Fruit fly (Drosophila melanogaster) whole organism, embryonic: Measurements from ENCODE around the gene Fkbp59.

Experiments used
- BtbVII ChIP-seq: fragments of 200-800 bp; sonication (Bioruptor generic); optimal IDR thresholded peaks from 3 replicates; lab custom pipeline; 2017; ENCODE audit warnings: missing biosample characterization, mild to moderate bottlenecking, missing genetic modification characterization
- CG10267 ChIP-seq: fragments of 200-800 bp; sonication (Bioruptor generic); optimal IDR thresholded peaks from 2 replicates; lab custom pipeline; 2018; ENCODE audit warnings: missing biosample characterization, mild to moderate bottlenecking, missing genetic modification characterization, moderate library complexity
- CG10543 ChIP-seq: fragments of 200-800 bp; sonication (Bioruptor generic); optimal IDR thresholded peaks from 3 replicates; lab custom pipeline; 2017; ENCODE audit warnings: missing biosample characterization, mild to moderate bottlenecking, missing genetic modification characterization, moderate library complexity
- CG11504 ChIP-seq: fragments of 200-800 bp; sonication (Bioruptor generic); optimal IDR thresholded peaks from 3 replicates; lab custom pipeline; 2019; ENCODE audit warnings: missing biosample characterization, mild to moderate bottlenecking, missing genetic modification characterization, moderate library complexity
- CG11695 ChIP-seq: fragments of 200-800 bp; sonication (Bioruptor generic); IDR thresholded peaks from 3 replicates; pipeline ENCODE4 v1.3.6; 2022; ENCODE audit warnings: missing biosample characterization, missing genetic modification characterization
- CG12104 ChIP-seq: fragments of 200-800 bp; sonication (Bioruptor generic); optimal IDR thresholded peaks from 3 replicates; lab custom pipeline; 2016; ENCODE audit warnings: missing biosample characterization, missing genetic modification characterization
- CG12391 ChIP-seq: fragments of 200-800 bp; sonication (Bioruptor generic); optimal IDR thresholded peaks from 3 replicates; lab custom pipeline; 2018; ENCODE audit warnings: missing biosample characterization, mild to moderate bottlenecking, missing genetic modification characterization, moderate library complexity
- CG12659 ChIP-seq: fragments of 200-800 bp; sonication (Bioruptor generic); optimal IDR thresholded peaks from 3 replicates; lab custom pipeline; 2017; ENCODE audit warnings: mild to moderate bottlenecking, missing biosample characterization, missing genetic modification reagents, missing genetic modification characterization
- CG13424 ChIP-seq: fragments of 200-800 bp; sonication (Bioruptor generic); optimal IDR thresholded peaks from 2 replicates; lab custom pipeline; 2019; ENCODE audit warnings: missing biosample characterization, mild to moderate bottlenecking, missing genetic modification characterization, moderate library complexity
- CG15073 ChIP-seq: fragments of 200-800 bp; sonication (Bioruptor generic); optimal IDR thresholded peaks from 2 replicates; lab custom pipeline; 2016; ENCODE audit warnings: missing biosample characterization, missing genetic modification characterization
- CG15269 ChIP-seq: fragments of 200-800 bp; sonication (Bioruptor generic); optimal IDR thresholded peaks from 2 replicates; lab custom pipeline; 2018; ENCODE audit warnings: missing biosample characterization, mild to moderate bottlenecking, missing genetic modification characterization, moderate library complexity
- CG15514 ChIP-seq: fragments of 200-800 bp; sonication (Bioruptor generic); optimal IDR thresholded peaks from 3 replicates; lab custom pipeline; 2017; ENCODE audit warnings: missing biosample characterization, missing genetic modification characterization, mild to moderate bottlenecking, moderate library complexity, missing genetic modification reagents
- CG17328 ChIP-seq: fragments of 200-800 bp; sonication (Bioruptor generic); IDR thresholded peaks from 2 replicates; pipeline ENCODE4 v1.3.6; 2022; ENCODE audit warnings: missing biosample characterization, missing genetic modification characterization
- CG17829 ChIP-seq: fragments of 200-800 bp; optimal IDR thresholded peaks from 2 replicates; lab custom pipeline; 2019; ENCODE audit warnings: missing biosample characterization, mild to moderate bottlenecking, missing genetic modification characterization, moderate library complexity
- CG17912 ChIP-seq: fragments of 200-800 bp; sonication (Bioruptor generic); optimal IDR thresholded peaks from 2 replicates; lab custom pipeline; 2018; ENCODE audit warnings: missing biosample characterization, mild to moderate bottlenecking, missing genetic modification characterization
- CG2678 ChIP-seq: fragments of 200-800 bp; sonication (Bioruptor generic); optimal IDR thresholded peaks from 3 replicates; lab custom pipeline; 2019; ENCODE audit warnings: missing biosample characterization, mild to moderate bottlenecking, missing genetic modification characterization, moderate library complexity
- CG31365 ChIP-seq: fragments of 200-800 bp; sonication (Bioruptor generic); optimal IDR thresholded peaks from 2 replicates; lab custom pipeline; 2018; ENCODE audit warnings: missing biosample characterization, mild to moderate bottlenecking, missing genetic modification characterization
- CG4282 ChIP-seq: fragments of 200-800 bp; sonication (Bioruptor generic); optimal IDR thresholded peaks from 2 replicates; lab custom pipeline; 2016; ENCODE audit warnings: missing biosample characterization, missing genetic modification characterization
- CG4730 ChIP-seq: fragments of 200-800 bp; sonication (Bioruptor generic); IDR thresholded peaks from 2 replicates; pipeline ENCODE4 v1.3.6; 2022; ENCODE audit warnings: missing biosample characterization, missing genetic modification characterization
- CG6765 ChIP-seq: fragments of 200-800 bp; sonication (Bioruptor generic); optimal IDR thresholded peaks from 3 replicates; lab custom pipeline; 2017; ENCODE audit warnings: missing biosample characterization, mild to moderate bottlenecking, missing genetic modification characterization
- CG7372 ChIP-seq: fragments of 200-800 bp; sonication (Bioruptor generic); IDR thresholded peaks from 2 replicates; pipeline ENCODE4 v1.3.6; 2022; ENCODE audit warnings: missing biosample characterization, missing genetic modification characterization
- CG8478 ChIP-seq: fragments of >200 bp; optimal IDR thresholded peaks from 2 replicates; lab custom pipeline; 2018
- CG9932 ChIP-seq: fragments of 200-800 bp; sonication (Bioruptor generic); IDR thresholded peaks from 2 replicates; pipeline ENCODE4 v1.3.6; 2022; ENCODE audit warnings: missing biosample characterization, missing genetic modification characterization
- Hr78 ChIP-seq, 2 experiments: fragments of 200-800 bp in 1 of 2; fragments of >200 bp in 1 of 2; sonication (Bioruptor generic) in 1 of 2; optimal IDR thresholded peaks; 2 replicates each; lab custom pipeline; 2017 to 2019; ENCODE audit warnings: missing biosample characterization in 2 of 2, missing genetic modification characterization in 2 of 2, mild to moderate bottlenecking in 1 of 2, moderate library complexity in 1 of 2
- NC2β ChIP-seq: fragments of 200-800 bp; sonication (Bioruptor generic); optimal IDR thresholded peaks from 2 replicates; lab custom pipeline; 2016; ENCODE audit warnings: missing biosample characterization, missing genetic modification characterization
- Sox102F ChIP-seq: fragments of 200-800 bp; sonication (Bioruptor generic); optimal IDR thresholded peaks from 2 replicates; lab custom pipeline; 2018; ENCODE audit warnings: missing biosample characterization, mild to moderate bottlenecking, missing genetic modification characterization, moderate library complexity
- Trl ChIP-seq, 3 experiments: fragments of >200 bp in 2 of 3; fragments of 200-800 bp in 1 of 3; sonication (Bioruptor generic) in 1 of 3; optimal IDR thresholded peaks; 2 replicates in 1 of 3; 3 replicates in 2 of 3; lab custom pipeline; 2016 to 2017; ENCODE audit warnings: missing biosample characterization in 1 of 3, missing genetic modification characterization in 1 of 3
- ara ChIP-seq: fragments of 200-800 bp; sonication (Bioruptor generic); IDR thresholded peaks from 2 replicates; pipeline ENCODE4 v1.3.6; 2022; ENCODE audit warnings: missing biosample characterization, missing genetic modification characterization
- ci ChIP-seq: fragments of 200-800 bp; sonication (Bioruptor generic); IDR thresholded peaks from 3 replicates; pipeline ENCODE4 v1.3.6; 2022; ENCODE audit warnings: missing biosample characterization, missing genetic modification characterization
- dan ChIP-seq: fragments of 200-800 bp; sonication (Bioruptor generic); IDR thresholded peaks from 2 replicates; pipeline ENCODE4 v1.3.6; 2022; ENCODE audit warnings: missing biosample characterization, missing genetic modification characterization
- dimm ChIP-seq: fragments of 200-800 bp; sonication (Bioruptor generic); IDR thresholded peaks from 2 replicates; pipeline ENCODE4 v1.3.6; 2022; ENCODE audit warnings: missing biosample characterization, missing genetic modification characterization
- eve ChIP-seq, 2 experiments: fragments of >200 bp; optimal IDR thresholded peaks; 2 replicates each; lab custom pipeline; 2017; ENCODE audit warnings: missing biosample characterization in 2 of 2, missing genetic modification characterization in 2 of 2
- fd64A ChIP-seq: fragments of 200-800 bp; sonication (Bioruptor generic); optimal IDR thresholded peaks from 3 replicates; lab custom pipeline; 2018; ENCODE audit warnings: missing biosample characterization, mild to moderate bottlenecking, missing genetic modification characterization
- fd96Cb ChIP-seq: fragments of 200-800 bp; sonication (Bioruptor generic); optimal IDR thresholded peaks from 2 replicates; lab custom pipeline; 2018; ENCODE audit warnings: missing biosample characterization, mild to moderate bottlenecking, missing genetic modification characterization, moderate library complexity
- gcm ChIP-seq: fragments of 200-800 bp; sonication (Bioruptor generic); optimal IDR thresholded peaks from 2 replicates; lab custom pipeline; 2019; ENCODE audit warnings: missing biosample characterization, mild to moderate bottlenecking, missing genetic modification characterization, moderate library complexity
- gem ChIP-seq: fragments of 200-800 bp; sonication (Bioruptor generic); optimal IDR thresholded peaks from 2 replicates; lab custom pipeline; 2019; ENCODE audit warnings: missing biosample characterization, mild to moderate bottlenecking, missing genetic modification characterization, moderate library complexity
- grau ChIP-seq: fragments of 200-800 bp; optimal IDR thresholded peaks from 3 replicates; lab custom pipeline; 2019; ENCODE audit warnings: missing biosample characterization, mild to moderate bottlenecking, missing genetic modification characterization, moderate library complexity
- ind ChIP-seq: fragments of 200-800 bp; sonication (Bioruptor generic); optimal IDR thresholded peaks from 3 replicates; lab custom pipeline; 2016; ENCODE audit warnings: missing biosample characterization, missing genetic modification characterization
- oc ChIP-seq: fragments of 200-800 bp; sonication (Bioruptor generic); optimal IDR thresholded peaks from 2 replicates; lab custom pipeline; 2018; ENCODE audit warnings: missing biosample characterization, mild to moderate bottlenecking, missing genetic modification characterization, moderate library complexity
- peb ChIP-seq: fragments of 200-800 bp; sonication (Bioruptor generic); IDR thresholded peaks from 2 replicates; pipeline ENCODE4 v1.3.6; 2022; ENCODE audit warnings: missing biosample characterization, missing genetic modification characterization
- scrt ChIP-seq: fragments of 200-800 bp; sonication (Bioruptor generic); optimal IDR thresholded peaks from 2 replicates; lab custom pipeline; 2018; ENCODE audit warnings: missing biosample characterization, mild to moderate bottlenecking, missing genetic modification characterization, moderate library complexity
- shn ChIP-seq: fragments of 200-800 bp; sonication (Bioruptor generic); optimal IDR thresholded peaks from 3 replicates; lab custom pipeline; 2016; ENCODE audit warnings: missing biosample characterization, missing genetic modification characterization
- tll ChIP-seq, 2 experiments: fragments of 200-800 bp in 1 of 2; fragments of >200 bp in 1 of 2; sonication (Bioruptor generic) in 1 of 2; optimal IDR thresholded peaks; 2 replicates each; lab custom pipeline; 2017 to 2019; ENCODE audit warnings: missing biosample characterization in 2 of 2, missing genetic modification characterization in 2 of 2, mild to moderate bottlenecking in 1 of 2, moderate library complexity in 1 of 2
- tna ChIP-seq: fragments of 200-800 bp; sonication (Bioruptor generic); IDR thresholded peaks from 2 replicates; pipeline ENCODE4 v1.3.6; 2022; ENCODE audit warnings: missing biosample characterization, missing genetic modification characterization; ENCODE audit not compliant: partially characterized antibody
- twi ChIP-seq: fragments of 200-800 bp; optimal IDR thresholded peaks from 2 replicates; lab custom pipeline; 2019; ENCODE audit warnings: missing biosample characterization, mild to moderate bottlenecking, missing genetic modification characterization, moderate library complexity
- unc-4 ChIP-seq: fragments of 200-800 bp; sonication (Bioruptor generic); IDR thresholded peaks from 2 replicates; pipeline ENCODE4 v1.3.6; 2022; ENCODE audit warnings: missing biosample characterization, missing genetic modification characterization; ENCODE audit not compliant: partially characterized antibody
- vnd ChIP-seq: fragments of 200-800 bp; sonication (Bioruptor generic); IDR thresholded peaks from 3 replicates; pipeline ENCODE4 v1.3.6; 2022; ENCODE audit warnings: missing biosample characterization, missing genetic modification characterization; ENCODE audit not compliant: partially characterized antibody
- yki ChIP-seq: fragments of >200 bp; optimal IDR thresholded peaks from 3 replicates; lab custom pipeline; 2018
- zen ChIP-seq: fragments of 200-800 bp; sonication (Bioruptor generic); optimal IDR thresholded peaks from 3 replicates; lab custom pipeline; 2018; ENCODE audit warnings: missing biosample characterization, mild to moderate bottlenecking, missing genetic modification characterization, moderate library complexity

Gene Fkbp59

DNA sequence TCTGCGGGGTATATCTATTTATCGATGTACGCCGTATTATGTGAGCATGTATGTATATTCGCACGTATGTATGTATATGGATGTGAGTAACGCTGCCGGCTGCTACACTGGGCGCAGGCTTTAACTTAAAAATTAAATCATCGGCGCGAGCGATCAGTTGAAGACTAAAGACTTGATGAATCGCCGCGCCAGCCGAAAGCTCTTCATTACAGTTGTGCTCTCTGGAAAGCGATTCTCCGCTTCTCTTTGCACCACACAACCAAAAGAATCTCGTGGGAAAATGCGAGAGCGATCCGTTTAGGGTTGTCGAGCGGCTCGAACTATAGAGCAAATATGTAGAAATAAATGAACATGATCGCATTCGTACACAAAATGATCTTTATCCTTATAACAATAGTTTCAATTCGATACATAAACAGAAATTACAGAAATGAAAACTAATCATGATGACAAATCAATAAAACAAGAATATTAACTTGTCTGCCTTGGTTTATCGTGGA is 20.7 kb downstream of the Fkbp59 start, which contains the start of gene CG13124 (continued):
- TF ChIP-seq CG10543 (GFP tag; lab: Kevin White, UChicago) = peak; percentile 61
- no peak for TF ChIP-seq eve (GFP tag; optimal IDR thresholded peaks at IDR 0.05; lab: Kevin White, UChicago)
- peak; percentile 60 for TF ChIP-seq BtbVII (GFP tag; lab: Kevin White, UChicago)
- peak; percentile 20 for TF ChIP-seq CG12659 (GFP tag; lab: Kevin White, UChicago)
- no peak for TF ChIP-seq CG12104 (GFP tag; lab: Kevin White, UChicago)
- TF ChIP-seq zen (tag; lab: Kevin White, UChicago) = no peak
- TF ChIP-seq CG9932 (GFP tag; lab: Robert Waterston, UW) = peak; percentile 53
- TF ChIP-seq CG17829 (tag; lab: Kevin White, UChicago) = no peak
- no peak for TF ChIP-seq CG4282 (GFP tag; lab: Kevin White, UChicago)
- TF ChIP-seq CG17912 (GFP tag; lab: Kevin White, UChicago) = no peak
- TF ChIP-seq dan = no peak
- no peak for TF ChIP-seq Hr78 (GFP tag; optimal IDR thresholded peaks at IDR 0.05; lab: Kevin White, UChicago)
- no peak for TF ChIP-seq CG15073 (GFP tag; lab: Kevin White, UChicago)
- TF ChIP-seq tna (GFP tag; lab: Robert Waterston, UW) = 0 out of 2 replicates have a peak, but pooled peaks have one; percentile 8
- TF ChIP-seq NC2β (GFP tag; lab: Kevin White, UChicago) = peak; percentile 7
- TF ChIP-seq Sox102F = peak; percentile 4
- no peak for TF ChIP-seq twi (tag; lab: Kevin White, UChicago)
- TF ChIP-seq fd64A (GFP tag; lab: Kevin White, UChicago) = no peak
- TF ChIP-seq gem (tag; lab: Kevin White, UChicago) = peak; percentile 37
- no peak for TF ChIP-seq ara (GFP tag; lab: Robert Waterston, UW)
- TF ChIP-seq CG8478 (lab: Kevin White, UChicago) = no peak
- no peak for TF ChIP-seq scrt
- TF ChIP-seq vnd (GFP tag; lab: Robert Waterston, UW) = no peak
- TF ChIP-seq CG13424 (tag; lab: Kevin White, UChicago) = peak; percentile 40
- TF ChIP-seq CG11504 (tag; lab: Kevin White, UChicago) = peak; percentile 5
- peak; percentile 55 to 84 for TF ChIP-seq Trl (optimal IDR thresholded peaks at IDR 0.05; lab: Kevin White, UChicago)
- TF ChIP-seq Trl (GFP tag; optimal IDR thresholded peaks at IDR 0.05; lab: Kevin White, UChicago) = no peak
- TF ChIP-seq unc-4 (GFP tag; lab: Robert Waterston, UW) = 0 out of 2 replicates have a peak, but pooled peaks have one; percentile 29
- peak; percentile 44 for TF ChIP-seq CG15269
- TF ChIP-seq CG2678 (tag; lab: Kevin White, UChicago) = peak; percentile 43
- TF ChIP-seq yki (lab: Kevin White, UChicago) = no peak
- peak; percentile 40 for TF ChIP-seq CG31365 (tag; lab: Kevin White, UChicago)
- TF ChIP-seq ci (GFP tag; lab: Robert Waterston, UW) = peak; percentile 66; the same call in 2 of the 3 replicates
- TF ChIP-seq tll (GFP tag; optimal IDR thresholded peaks at IDR 0.05; lab: Kevin White, UChicago) = no peak
- TF ChIP-seq CG4730 = no peak
- TF ChIP-seq CG15514 (GFP tag; lab: Kevin White, UChicago) = peak; percentile 43
- peak; percentile 0 for TF ChIP-seq CG10267 (tag; lab: Kevin White, UChicago)
- TF ChIP-seq CG17328 (GFP tag; lab: Robert Waterston, UW) = peak; percentile 38; the same call in 1 of the 2 replicates
- TF ChIP-seq peb (GFP tag; lab: Robert Waterston, UW) = no peak
- peak; percentile 32 for TF ChIP-seq grau (tag; lab: Kevin White, UChicago)
- TF ChIP-seq ind (GFP tag; lab: Kevin White, UChicago) = peak; percentile 0
- no peak for TF ChIP-seq shn (GFP tag; lab: Kevin White, UChicago)
- 0 out of 2 replicates have a peak, but pooled peaks have one; percentile 26 for TF ChIP-seq CG7372 (GFP tag; lab: Robert Waterston, UW)
- TF ChIP-seq fd96Cb (tag; lab: Kevin White, UChicago) = no peak
- TF ChIP-seq dimm (GFP tag; lab: Robert Waterston, UW) = no peak
- TF ChIP-seq CG6765 (GFP tag; lab: Kevin White, UChicago) = peak; percentile 54
- no peak for TF ChIP-seq oc (tag; lab: Kevin White, UChicago)
- TF ChIP-seq CG11695 (GFP tag; lab: Robert Waterston, UW) = peak; percentile 23; the same call in 1 of the 3 replicates
- TF ChIP-seq CG12391 (tag; lab: Kevin White, UChicago) = peak; percentile 5
- TF ChIP-seq gcm = no peak
